Fruit fly (Drosophila melanogaster): ENCODE data around the gene LpR1.

The LpR1 gene

DNA sequence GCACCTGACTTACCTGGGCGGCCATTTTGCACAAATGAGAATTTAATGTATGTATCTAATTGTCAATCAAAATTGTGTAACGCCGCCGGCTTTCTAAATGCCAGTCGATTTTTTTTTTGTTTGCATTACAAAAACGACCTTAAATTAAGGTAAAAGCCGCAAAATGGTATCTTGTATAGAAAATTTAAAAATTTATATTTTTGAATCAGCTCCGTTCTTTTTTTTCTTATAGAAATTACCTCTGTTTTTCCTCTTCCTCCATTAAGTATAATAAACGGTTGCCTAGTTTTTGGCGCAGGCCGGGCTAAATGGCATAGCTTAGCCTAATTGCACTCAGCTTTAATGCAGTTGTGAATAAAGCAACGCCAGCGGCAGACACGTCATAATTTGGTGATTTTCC lies 24.3 kb upstream of the LpR1 start, which contains the start of gene CG4960:
Gene CG4960 (minus strand): TSS at position 101 of the 400 bp plus-strand sequence.
- TF ChIP-seq CG4496 (GFP tag; IDR thresholded peaks at IDR 0.05), result no peak
- no peak for TF ChIP-seq Pif1B (GFP tag; optimal IDR thresholded peaks at IDR 0.05)
- no peak for TF ChIP-seq CG8301 (tag; optimal IDR thresholded peaks at IDR 0.05)
- no peak for TF ChIP-seq CG12605 (GFP tag; IDR thresholded peaks at IDR 0.05)
- no peak for TF ChIP-seq CG10348 (GFP tag; IDR thresholded peaks at IDR 0.05)
- TF ChIP-seq CG34367 (tag; optimal IDR thresholded peaks at IDR 0.05), result no peak
- TF ChIP-seq EcR (GFP tag; optimal IDR thresholded peaks at IDR 0.05), result no peak
- no peak for TF ChIP-seq Ets98B (GFP tag; IDR thresholded peaks at IDR 0.05)
- TF ChIP-seq Snoo (tag; optimal IDR thresholded peaks at IDR 0.05), result no peak
- TF ChIP-seq CG15710 (tag; optimal IDR thresholded peaks at IDR 0.05), result no peak

DNA sequence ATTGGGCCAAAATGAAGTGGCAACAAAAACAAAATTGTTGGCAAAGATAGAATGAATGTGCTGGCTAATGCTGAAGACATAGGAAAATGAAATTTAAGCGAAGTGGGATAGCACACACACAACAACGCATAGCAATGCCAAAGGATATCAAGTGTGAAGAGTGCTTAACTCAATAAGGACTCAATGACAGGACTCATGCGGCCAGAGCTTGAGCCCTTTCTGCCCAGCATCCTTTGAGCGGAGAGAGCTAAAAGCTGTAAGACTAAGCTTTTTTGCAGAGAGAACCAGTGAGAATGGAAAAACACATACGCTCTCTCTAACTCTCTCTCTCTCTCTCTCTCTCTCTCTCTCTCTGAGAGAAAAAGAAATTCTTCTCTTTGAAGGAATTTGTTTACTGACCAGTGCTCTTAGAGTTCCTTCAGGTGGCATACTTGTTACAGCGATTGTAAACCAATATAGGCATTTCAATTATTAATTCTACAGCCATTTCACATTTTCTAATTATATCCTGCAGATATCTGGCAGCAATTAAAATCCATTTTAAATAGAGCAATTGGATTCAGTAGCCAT lies 20.0 kb upstream of the LpR1 start:
- no peak for TF ChIP-seq CG17806 (tag; optimal IDR thresholded peaks at IDR 0.05)
- TF ChIP-seq CG8159 (tag; optimal IDR thresholded peaks at IDR 0.05), result no peak
- TF ChIP-seq CG4496 (GFP tag; IDR thresholded peaks at IDR 0.05), result no peak
- TF ChIP-seq Pif1A (GFP tag; optimal IDR thresholded peaks at IDR 0.05), result no peak
- TF ChIP-seq CG14655 (GFP tag; optimal IDR thresholded peaks at IDR 0.05), result no peak
- no peak for TF ChIP-seq CG34367 (tag; optimal IDR thresholded peaks at IDR 0.05)
- TF ChIP-seq Ets98B (GFP tag; IDR thresholded peaks at IDR 0.05), result no peak

DNA sequence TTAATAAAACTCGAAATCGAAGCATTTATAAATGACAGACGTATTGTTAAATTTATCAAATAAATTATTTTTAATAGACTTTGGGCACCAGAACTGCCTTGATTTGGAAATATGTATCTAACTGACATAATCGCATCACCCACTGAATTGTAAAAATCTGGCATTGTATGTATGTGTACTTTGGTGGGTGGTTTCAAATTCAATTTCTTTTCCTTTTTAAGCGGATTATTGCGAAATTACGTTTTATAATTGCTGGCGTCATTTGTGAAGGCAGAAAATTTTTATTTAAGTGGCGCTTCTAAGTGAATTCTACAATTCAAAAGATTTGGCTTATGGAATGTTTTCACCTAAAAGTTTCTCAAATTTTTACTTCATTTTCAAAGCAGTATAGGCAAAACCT lies 15.3 kb upstream of the LpR1 start, which contains the start of gene CG4956:
Gene CG4956 (minus strand): TSS at position 101 of the 400 bp plus-strand sequence.
- TF ChIP-seq CG4496 (GFP tag; IDR thresholded peaks at IDR 0.05) (no peak), CG8301 (tag; optimal IDR thresholded peaks at IDR 0.05) (no peak), CG14655 (GFP tag; optimal IDR thresholded peaks at IDR 0.05) (no peak), CG12605 (GFP tag; IDR thresholded peaks at IDR 0.05) (no peak), Pif1A (GFP tag; optimal IDR thresholded peaks at IDR 0.05) (no peak), Snoo (tag; optimal IDR thresholded peaks at IDR 0.05) (no peak), Pif1B (GFP tag; optimal IDR thresholded peaks at IDR 0.05) (no peak), CG17806 (tag; optimal IDR thresholded peaks at IDR 0.05) (no peak), rn (GFP tag; IDR thresholded peaks at IDR 0.05) (no peak), CG34367 (tag; optimal IDR thresholded peaks at IDR 0.05) (no peak), CG10348 (GFP tag; IDR thresholded peaks at IDR 0.05) (no peak), gl (tag; optimal IDR thresholded peaks at IDR 0.05) (no peak), CG8159 (tag; optimal IDR thresholded peaks at IDR 0.05) (no peak), fd96Ca (GFP tag; IDR thresholded peaks at IDR 0.05) (no peak), CG9948 (tag; optimal IDR thresholded peaks at IDR 0.05) (no peak), CG15710 (tag; optimal IDR thresholded peaks at IDR 0.05) (no peak), CG13204 (GFP tag; optimal IDR thresholded peaks at IDR 0.05) (no peak), D1 (tag; optimal IDR thresholded peaks at IDR 0.05) (no peak), CG32121 (GFP tag; IDR thresholded peaks at IDR 0.05) (no peak)

DNA sequence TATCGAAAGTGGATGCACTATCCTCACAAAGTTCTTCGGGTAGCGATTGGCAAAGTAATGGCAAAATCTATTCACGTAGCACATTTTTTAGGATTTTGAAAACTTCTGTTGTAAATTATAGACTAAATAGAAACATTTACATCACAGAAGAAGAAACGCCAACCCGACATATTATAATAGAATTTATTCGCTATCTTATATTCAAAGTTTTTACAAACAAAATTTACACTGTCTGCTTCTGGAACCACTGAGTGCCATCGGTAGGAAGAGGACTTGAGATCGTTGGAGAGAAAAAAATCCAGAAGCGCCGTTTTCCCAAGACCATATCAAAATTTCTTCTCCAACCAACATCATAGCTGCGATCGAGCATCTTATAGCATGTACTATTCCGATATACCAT lies 14.2 kb upstream of the LpR1 start, which contains the start of gene CG17195:
Gene CG17195 (minus strand): TSS at position 101 of the 400 bp plus-strand sequence.
- TF ChIP-seq CG4496 (GFP tag; IDR thresholded peaks at IDR 0.05), result no peak
- TF ChIP-seq CG12605 (GFP tag; IDR thresholded peaks at IDR 0.05), result no peak
- no peak for TF ChIP-seq CG14655 (GFP tag; optimal IDR thresholded peaks at IDR 0.05)
- TF ChIP-seq EcR (GFP tag; optimal IDR thresholded peaks at IDR 0.05), result no peak
- TF ChIP-seq CG8301 (tag; optimal IDR thresholded peaks at IDR 0.05), result no peak
- no peak for TF ChIP-seq rn (GFP tag; IDR thresholded peaks at IDR 0.05)
- TF ChIP-seq Ets98B (GFP tag; IDR thresholded peaks at IDR 0.05), result no peak
- TF ChIP-seq fd96Ca (GFP tag; IDR thresholded peaks at IDR 0.05), result no peak
- no peak for TF ChIP-seq CG9948 (tag; optimal IDR thresholded peaks at IDR 0.05)
- no peak for TF ChIP-seq CG10348 (GFP tag; IDR thresholded peaks at IDR 0.05)
- TF ChIP-seq Pif1A (GFP tag; optimal IDR thresholded peaks at IDR 0.05), result no peak
- TF ChIP-seq CG13204 (GFP tag; optimal IDR thresholded peaks at IDR 0.05), result no peak
- TF ChIP-seq D1 (tag; optimal IDR thresholded peaks at IDR 0.05), result no peak
- no peak for TF ChIP-seq CG32121 (GFP tag; IDR thresholded peaks at IDR 0.05)
- TF ChIP-seq CG8159 (tag; optimal IDR thresholded peaks at IDR 0.05), result no peak
- TF ChIP-seq Snoo (tag; optimal IDR thresholded peaks at IDR 0.05), result no peak
- TF ChIP-seq CG17806 (tag; optimal IDR thresholded peaks at IDR 0.05), result no peak
- no peak for TF ChIP-seq Pif1B (GFP tag; optimal IDR thresholded peaks at IDR 0.05)
- TF ChIP-seq CG34367 (tag; optimal IDR thresholded peaks at IDR 0.05), result no peak
- no peak for TF ChIP-seq gl (tag; optimal IDR thresholded peaks at IDR 0.05)

DNA sequence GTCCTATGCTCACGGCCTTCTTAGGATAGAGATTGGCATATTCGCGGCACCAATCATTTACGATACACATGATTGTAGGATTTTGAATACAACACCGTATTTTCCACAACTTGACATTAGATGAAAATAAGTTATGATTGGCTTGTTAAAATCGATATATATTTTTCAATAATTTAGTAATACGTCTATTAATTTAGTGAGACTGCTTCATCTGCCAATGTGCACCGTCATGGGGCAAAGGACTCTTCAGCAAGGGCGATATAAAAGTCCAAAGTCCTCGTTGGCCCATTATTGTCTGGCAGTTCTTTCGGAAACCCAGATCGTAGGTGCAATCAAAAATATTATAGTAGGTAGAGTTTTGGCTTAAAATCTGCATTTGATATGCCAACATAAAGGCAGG lies 13.2 kb upstream of the LpR1 start, which contains the start of gene CG17196:
Gene CG17196 (minus strand): TSS at position 101 of the 400 bp plus-strand sequence.
- TF ChIP-seq Snoo (tag; optimal IDR thresholded peaks at IDR 0.05), result no peak
- no peak for TF ChIP-seq CG13204 (GFP tag; optimal IDR thresholded peaks at IDR 0.05)
- no peak for TF ChIP-seq CG15710 (tag; optimal IDR thresholded peaks at IDR 0.05)
- TF ChIP-seq D1 (tag; optimal IDR thresholded peaks at IDR 0.05), result no peak
- TF ChIP-seq Ets98B (GFP tag; IDR thresholded peaks at IDR 0.05), result no peak
- TF ChIP-seq CG8301 (tag; optimal IDR thresholded peaks at IDR 0.05), result no peak
- TF ChIP-seq gl (tag; optimal IDR thresholded peaks at IDR 0.05), result no peak
- TF ChIP-seq fd96Ca (GFP tag; IDR thresholded peaks at IDR 0.05), result no peak
- no peak for TF ChIP-seq CG9948 (tag; optimal IDR thresholded peaks at IDR 0.05)
- no peak for TF ChIP-seq Pif1A (GFP tag; optimal IDR thresholded peaks at IDR 0.05)
- no peak for TF ChIP-seq EcR (GFP tag; optimal IDR thresholded peaks at IDR 0.05)
- no peak for TF ChIP-seq rn (GFP tag; IDR thresholded peaks at IDR 0.05)
- no peak for TF ChIP-seq CG8159 (tag; optimal IDR thresholded peaks at IDR 0.05)
- no peak for TF ChIP-seq CG32121 (GFP tag; IDR thresholded peaks at IDR 0.05)
- no peak for TF ChIP-seq CG17806 (tag; optimal IDR thresholded peaks at IDR 0.05)
- no peak for TF ChIP-seq CG34367 (tag; optimal IDR thresholded peaks at IDR 0.05)

DNA sequence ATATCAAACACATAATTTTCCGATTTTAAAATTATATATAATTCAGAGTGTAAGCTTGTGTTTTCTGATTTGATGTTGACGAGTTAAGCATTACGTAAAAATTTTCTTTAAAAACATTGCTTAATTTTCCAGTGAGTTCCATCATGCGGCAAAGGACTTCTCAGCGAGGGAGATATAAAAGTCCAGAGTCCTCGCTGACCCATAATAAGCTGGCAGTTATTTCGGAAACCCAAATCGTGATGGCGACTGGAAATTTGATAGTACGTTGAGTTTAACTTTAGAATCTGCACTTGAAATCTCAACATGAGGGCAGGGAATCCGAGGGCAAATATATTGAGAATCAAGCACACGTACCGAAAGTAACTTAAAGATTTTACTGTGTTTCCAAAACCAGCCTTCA lies 12.4 kb upstream of the LpR1 start, which contains the start of the genes CG17197 and CG17198:
Gene CG17197 (minus strand): TSS at position 101 of the 400 bp plus-strand sequence.
Gene CG17198 (minus strand): TSS at position 101 of the 400 bp plus-strand sequence.
- no peak for TF ChIP-seq CG9948 (tag; optimal IDR thresholded peaks at IDR 0.05)

Measured in whole organism, pupa.